5 fruit fly cellular contexts compared by ENCODE assay signal in genomic region chrX:16285186-16285585, dm6.
TF ChIP-seq lines count a peak whose summit lies in the region.

No protein-coding gene starts in this region.

- no peak for TF ChIP-seq CTCF in whole organism, embryonic (GFP tag; optimal IDR thresholded peaks at IDR 0.05; lab: Kevin White, UChicago)

TF ChIP-seq in whole organism, adult, 20 proteins besides CTCF, POLR2A, EP300 and RAD21:
- TF ChIP-seq CG14711 (tag; optimal IDR thresholded peaks at IDR 0.05; lab: Kevin White, UChicago) (peak; percentile 36), pad (GFP tag; optimal IDR thresholded peaks at IDR 0.05; lab: Kevin White, UChicago) (peak; percentile 13), CG11617 (GFP tag; optimal IDR thresholded peaks at IDR 0.05; lab: Kevin White, UChicago) (peak; percentile 32), CG7101 (tag; optimal IDR thresholded peaks at IDR 0.05; lab: Kevin White, UChicago) (peak; percentile 57), cnc (optimal IDR thresholded peaks at IDR 0.05; lab: Kevin White, UChicago) (no peak), bab1 (GFP tag; optimal IDR thresholded peaks at IDR 0.05; lab: Kevin White, UChicago) (peak; percentile 14), CG1620 (GFP tag; optimal IDR thresholded peaks at IDR 0.05; lab: Kevin White, UChicago) (no peak), ovo (GFP tag; optimal IDR thresholded peaks at IDR 0.05; lab: Kevin White, UChicago) (no peak), CG33017 (tag; optimal IDR thresholded peaks at IDR 0.05; lab: Kevin White, UChicago) (peak; percentile 41), Hr96 (GFP tag; optimal IDR thresholded peaks at IDR 0.05; lab: Kevin White, UChicago) (no peak), toe (GFP tag; optimal IDR thresholded peaks at IDR 0.05; lab: Kevin White, UChicago) (no peak), tj (GFP tag; optimal IDR thresholded peaks at IDR 0.05; lab: Kevin White, UChicago) (no peak)

TF ChIP-seq in whole organism, embryonic, 481 proteins besides CTCF, POLR2A, EP300 and RAD21 (continues in another document):
- TF ChIP-seq lola (GFP tag; optimal IDR thresholded peaks at IDR 0.05; lab: Kevin White, UChicago) (peak in 1 of 3 experiments; percentile 6), slbo (GFP tag; IDR thresholded peaks at IDR 0.05; lab: Robert Waterston, UW) (peak; percentile 55), Asciz (GFP tag; optimal IDR thresholded peaks at IDR 0.05; lab: Kevin White, UChicago) (peak; percentile 12), CG18262 (tag; optimal IDR thresholded peaks at IDR 0.05; lab: Kevin White, UChicago) (peak; percentile 36), Drgx (GFP tag; IDR thresholded peaks at IDR 0.05; lab: Robert Waterston, UW) (0 out of 2 replicates have a peak, but pooled peaks have one; percentile 11), ato (GFP tag; IDR thresholded peaks at IDR 0.05; lab: Robert Waterston, UW; ENCODE audit: partially characterized antibody) (no peak), dpn (GFP tag; optimal IDR thresholded peaks at IDR 0.05; lab: Kevin White, UChicago) (peak in 1 of 2 experiments; percentile 9), sug (tag; optimal IDR thresholded peaks at IDR 0.05; lab: Kevin White, UChicago) (peak; percentile 4), CG11093 (GFP tag; IDR thresholded peaks at IDR 0.05; lab: Robert Waterston, UW) (no peak), caup (GFP tag; optimal IDR thresholded peaks at IDR 0.05; lab: Kevin White, UChicago; ENCODE audit: severe bottlenecking) (peak; percentile 4), CG17359 (tag; optimal IDR thresholded peaks at IDR 0.05; lab: Kevin White, UChicago) (peak; percentile 20), Xrp1 (GFP tag; IDR thresholded peaks at IDR 0.05; lab: Robert Waterston, UW) (peak; percentile 51; the same call in 1 of the 2 replicates), CG17361 (GFP tag; IDR thresholded peaks at IDR 0.05; lab: Robert Waterston, UW) (0 out of 3 replicates have a peak, but pooled peaks have one; percentile 33), az2 (GFP tag; optimal IDR thresholded peaks at IDR 0.05; lab: Kevin White, UChicago) (peak; percentile 10), Ets65A (GFP tag; lab: Kevin White, UChicago) (peak; percentile 3), CG9727 (GFP tag; optimal IDR thresholded peaks at IDR 0.05; lab: Kevin White, UChicago) (peak; percentile 19), Xbp1 (GFP tag; optimal IDR thresholded peaks at IDR 0.05; lab: Kevin White, UChicago) (peak; percentile 17), dmrt11E (tag; optimal IDR thresholded peaks at IDR 0.05; lab: Kevin White, UChicago) (peak; percentile 8), D19A (tag; optimal IDR thresholded peaks at IDR 0.05; lab: Kevin White, UChicago) (peak; percentile 25)

TF ChIP-seq in whole organism, prepupa, 60 proteins besides CTCF, POLR2A, EP300 and RAD21 (continues in another document):
- TF ChIP-seq vri (GFP tag; optimal IDR thresholded peaks at IDR 0.05; lab: Kevin White, UChicago): peak; percentile 7
- peak; percentile 18 for TF ChIP-seq Eip75B (GFP tag; optimal IDR thresholded peaks at IDR 0.05; lab: Kevin White, UChicago)
- TF ChIP-seq Eip93F (GFP tag; optimal IDR thresholded peaks at IDR 0.05; lab: Kevin White, UChicago): no peak
- peak; percentile 20 for TF ChIP-seq lz (GFP tag; optimal IDR thresholded peaks at IDR 0.05; lab: Kevin White, UChicago)
- no peak for TF ChIP-seq CG3919 (GFP tag; optimal IDR thresholded peaks at IDR 0.05; lab: Kevin White, UChicago)
- no peak for TF ChIP-seq dac (GFP tag; optimal IDR thresholded peaks at IDR 0.05; lab: Kevin White, UChicago)
- peak; percentile 26 for TF ChIP-seq Hr39 (GFP tag; optimal IDR thresholded peaks at IDR 0.05; lab: Kevin White, UChicago)
- peak; percentile 79 for TF ChIP-seq Eip78C (GFP tag; lab: Kevin White, UChicago)
- peak; percentile 38 for TF ChIP-seq OdsH (GFP tag; optimal IDR thresholded peaks at IDR 0.05; lab: Kevin White, UChicago)
- peak; percentile 83 for TF ChIP-seq svp (GFP tag; lab: Kevin White, UChicago)
- TF ChIP-seq Smox (GFP tag; optimal IDR thresholded peaks at IDR 0.05; lab: Kevin White, UChicago): peak; percentile 34
- TF ChIP-seq Hr4 (GFP tag; optimal IDR thresholded peaks at IDR 0.05; lab: Kevin White, UChicago): peak; percentile 9
- peak; percentile 24 for TF ChIP-seq Sox102F (GFP tag; optimal IDR thresholded peaks at IDR 0.05; lab: Kevin White, UChicago)
- peak; percentile 17 for TF ChIP-seq acj6 (GFP tag; optimal IDR thresholded peaks at IDR 0.05; lab: Kevin White, UChicago)
- no peak for TF ChIP-seq net (GFP tag; optimal IDR thresholded peaks at IDR 0.05; lab: Kevin White, UChicago)
- TF ChIP-seq topi (GFP tag; optimal IDR thresholded peaks at IDR 0.05; lab: Kevin White, UChicago): peak; percentile 34
- TF ChIP-seq esn (GFP tag; optimal IDR thresholded peaks at IDR 0.05; lab: Kevin White, UChicago): peak; percentile 46
- TF ChIP-seq pdm3 (GFP tag; optimal IDR thresholded peaks at IDR 0.05; lab: Kevin White, UChicago): peak; percentile 27
- peak; percentile 20 for TF ChIP-seq CG6792 (GFP tag; optimal IDR thresholded peaks at IDR 0.05; lab: Kevin White, UChicago)
- no peak for TF ChIP-seq cyc (GFP tag; optimal IDR thresholded peaks at IDR 0.05; lab: Kevin White, UChicago)
- TF ChIP-seq CG34406 (GFP tag; optimal IDR thresholded peaks at IDR 0.05; lab: Kevin White, UChicago): peak; percentile 17
- peak; percentile 11 for TF ChIP-seq CG10631 (GFP tag; optimal IDR thresholded peaks at IDR 0.05; lab: Kevin White, UChicago)

TF ChIP-seq in whole organism, pupa, 21 proteins besides CTCF, POLR2A, EP300 and RAD21:
- TF ChIP-seq CG4496 (GFP tag; IDR thresholded peaks at IDR 0.05; lab: Robert Waterston, UW) (peak; percentile 35; the same call in 2 of the 3 replicates), Snoo (tag; optimal IDR thresholded peaks at IDR 0.05; lab: Kevin White, UChicago) (peak; percentile 0), CG10348 (GFP tag; IDR thresholded peaks at IDR 0.05; lab: Robert Waterston, UW) (no peak), CG14655 (GFP tag; optimal IDR thresholded peaks at IDR 0.05; lab: Kevin White, UChicago) (no peak)

TF ChIP-seq in whole organism, wandering third instar larva, 38 proteins besides CTCF, POLR2A, EP300 and RAD21:
- TF ChIP-seq Rel (GFP tag; optimal IDR thresholded peaks at IDR 0.05; lab: Kevin White, UChicago) (no peak), Rel (tag; optimal IDR thresholded peaks at IDR 0.05; lab: Kevin White, UChicago) (no peak), Sp1 (GFP tag; optimal IDR thresholded peaks at IDR 0.05; lab: Kevin White, UChicago) (peak; percentile 6), HLH106 (tag; optimal IDR thresholded peaks at IDR 0.05; lab: Kevin White, UChicago) (peak; percentile 35), usp (GFP tag; optimal IDR thresholded peaks at IDR 0.05; lab: Kevin White, UChicago) (no peak), br (GFP tag; optimal IDR thresholded peaks at IDR 0.05; lab: Kevin White, UChicago) (peak; percentile 2), fru (GFP tag; optimal IDR thresholded peaks at IDR 0.05; lab: Kevin White, UChicago) (peak; percentile 33), ey (GFP tag; optimal IDR thresholded peaks at IDR 0.05; lab: Kevin White, UChicago) (peak; percentile 1), Mio (GFP tag; optimal IDR thresholded peaks at IDR 0.05; lab: Kevin White, UChicago) (no peak), rgr (GFP tag; optimal IDR thresholded peaks at IDR 0.05; lab: Kevin White, UChicago) (peak; percentile 19), sv (GFP tag; optimal IDR thresholded peaks at IDR 0.05; lab: Kevin White, UChicago) (no peak), dmrt93B (GFP tag; optimal IDR thresholded peaks at IDR 0.05; lab: Kevin White, UChicago) (no peak), sage (GFP tag; optimal IDR thresholded peaks at IDR 0.05; lab: Kevin White, UChicago) (no peak), brk (GFP tag; optimal IDR thresholded peaks at IDR 0.05; lab: Kevin White, UChicago) (no peak), Dfd (GFP tag; optimal IDR thresholded peaks at IDR 0.05; lab: Kevin White, UChicago) (no peak), h (GFP tag; optimal IDR thresholded peaks at IDR 0.05; lab: Kevin White, UChicago) (peak; percentile 25), dsf (GFP tag; optimal IDR thresholded peaks at IDR 0.05; lab: Kevin White, UChicago; ENCODE audit: borderline replicate concordance) (no peak), Dif (GFP tag; optimal IDR thresholded peaks at IDR 0.05; lab: Kevin White, UChicago; ENCODE audit: partially characterized antibody) (no peak), Hr83 (GFP tag; optimal IDR thresholded peaks at IDR 0.05; lab: Kevin White, UChicago; ENCODE audit: poor library complexity, severe bottlenecking) (no peak), foxo (GFP tag; optimal IDR thresholded peaks at IDR 0.05; lab: Kevin White, UChicago) (peak in 1 of 2 experiments; percentile 42), N (GFP tag; optimal IDR thresholded peaks at IDR 0.05; lab: Kevin White, UChicago) (no peak), woc (GFP tag; optimal IDR thresholded peaks at IDR 0.05; lab: Kevin White, UChicago) (no peak), psq (GFP tag; optimal IDR thresholded peaks at IDR 0.05; lab: Kevin White, UChicago) (no peak), Hnf4 (GFP tag; optimal IDR thresholded peaks at IDR 0.05; lab: Kevin White, UChicago) (no peak), OdsH (GFP tag; optimal IDR thresholded peaks at IDR 0.05; lab: Kevin White, UChicago) (peak; percentile 15), tai (GFP tag; optimal IDR thresholded peaks at IDR 0.05; lab: Kevin White, UChicago) (no peak), Vsx2 (GFP tag; optimal IDR thresholded peaks at IDR 0.05; lab: Kevin White, UChicago; ENCODE audit: partially characterized antibody) (no peak)
